Fruit fly (Drosophila melanogaster) whole organism, embryonic: ENCODE measurements around the gene foxo.

Experiments used
- Abd-B ChIP-seq: fragments of 200-800 bp; sonication (Bioruptor generic); optimal IDR thresholded peaks from 2 replicates; lab custom pipeline; 2018; ENCODE audit warnings: missing biosample characterization, mild to moderate bottlenecking, missing genetic modification characterization, moderate library complexity
- Atf-2 ChIP-seq: fragments of 200-800 bp; sonication (Bioruptor generic); optimal IDR thresholded peaks from 2 replicates; lab custom pipeline; 2016; ENCODE audit warnings: missing biosample characterization, missing genetic modification characterization
- Atf6 ChIP-seq: fragments of 200-800 bp; sonication (Bioruptor generic); IDR thresholded peaks from 2 replicates; pipeline ENCODE4 v1.3.6; 2022; ENCODE audit warnings: missing biosample characterization, missing genetic modification characterization
- CG10147 ChIP-seq: fragments of 200-800 bp; sonication (Bioruptor generic); optimal IDR thresholded peaks from 2 replicates; lab custom pipeline; 2019; ENCODE audit warnings: missing biosample characterization, mild to moderate bottlenecking, missing genetic modification characterization, moderate library complexity
- CG10654 ChIP-seq: fragments of 200-800 bp; sonication (Bioruptor generic); optimal IDR thresholded peaks from 2 replicates; lab custom pipeline; 2016; ENCODE audit warnings: missing biosample characterization, missing genetic modification characterization
- CG10979 ChIP-seq: fragments of 200-800 bp; sonication (Bioruptor generic); optimal IDR thresholded peaks from 2 replicates; lab custom pipeline; 2018; ENCODE audit warnings: missing biosample characterization, mild to moderate bottlenecking, missing genetic modification characterization, moderate library complexity
- CG12155 ChIP-seq: fragments of 200-800 bp; sonication (Bioruptor generic); optimal IDR thresholded peaks from 3 replicates; lab custom pipeline; 2016; ENCODE audit warnings: missing biosample characterization, missing genetic modification characterization
- CG12299 ChIP-seq: fragments of 200-800 bp; sonication (Bioruptor generic); optimal IDR thresholded peaks from 2 replicates; lab custom pipeline; 2018; ENCODE audit warnings: missing biosample characterization, mild to moderate bottlenecking, missing genetic modification characterization
- CG12391 ChIP-seq: fragments of 200-800 bp; sonication (Bioruptor generic); optimal IDR thresholded peaks from 3 replicates; lab custom pipeline; 2018; ENCODE audit warnings: missing biosample characterization, mild to moderate bottlenecking, missing genetic modification characterization, moderate library complexity
- CG13296 ChIP-seq: fragments of 200-800 bp; sonication (Bioruptor generic); optimal IDR thresholded peaks from 3 replicates; lab custom pipeline; 2018; ENCODE audit warnings: missing biosample characterization, mild to moderate bottlenecking, missing genetic modification characterization
- CG14050 ChIP-seq: fragments of 200-800 bp; sonication (Bioruptor generic); IDR thresholded peaks from 3 replicates; pipeline ENCODE4 v1.3.6; 2022; ENCODE audit warnings: missing biosample characterization, missing genetic modification characterization
- CG15269 ChIP-seq: fragments of 200-800 bp; sonication (Bioruptor generic); optimal IDR thresholded peaks from 2 replicates; lab custom pipeline; 2018; ENCODE audit warnings: missing biosample characterization, mild to moderate bottlenecking, missing genetic modification characterization, moderate library complexity
- CG1602 ChIP-seq: fragments of 200-800 bp; sonication (Bioruptor generic); optimal IDR thresholded peaks from 3 replicates; lab custom pipeline; 2016; ENCODE audit warnings: missing biosample characterization, missing genetic modification characterization
- CG17359 ChIP-seq: fragments of 200-800 bp; sonication (Bioruptor generic); optimal IDR thresholded peaks from 3 replicates; lab custom pipeline; 2018; ENCODE audit warnings: missing biosample characterization, mild to moderate bottlenecking, missing genetic modification characterization, moderate library complexity
- CG17802 ChIP-seq: fragments of 200-800 bp; sonication (Bioruptor generic); optimal IDR thresholded peaks from 2 replicates; lab custom pipeline; 2018; ENCODE audit warnings: missing biosample characterization, mild to moderate bottlenecking, missing genetic modification characterization, moderate library complexity
- CG18262 ChIP-seq: fragments of 200-800 bp; optimal IDR thresholded peaks from 3 replicates; lab custom pipeline; 2019; ENCODE audit warnings: missing biosample characterization, mild to moderate bottlenecking, missing genetic modification characterization, moderate library complexity
- CG18599 ChIP-seq: fragments of 200-800 bp; sonication (Bioruptor generic); optimal IDR thresholded peaks from 3 replicates; lab custom pipeline; 2017; ENCODE audit warnings: missing biosample characterization, missing genetic modification characterization, mild to moderate bottlenecking, moderate library complexity, missing genetic modification reagents
- CG2120 ChIP-seq: fragments of 200-800 bp; sonication (Bioruptor generic); optimal IDR thresholded peaks from 3 replicates; lab custom pipeline; 2016; ENCODE audit warnings: missing biosample characterization, missing genetic modification characterization
- CG2678 ChIP-seq: fragments of 200-800 bp; sonication (Bioruptor generic); optimal IDR thresholded peaks from 3 replicates; lab custom pipeline; 2019; ENCODE audit warnings: missing biosample characterization, mild to moderate bottlenecking, missing genetic modification characterization, moderate library complexity
- CG31388 ChIP-seq: fragments of 200-800 bp; sonication (Bioruptor generic); optimal IDR thresholded peaks from 2 replicates; lab custom pipeline; 2016; ENCODE audit warnings: missing biosample characterization, missing genetic modification characterization
- CG32532 ChIP-seq: fragments of 200-800 bp; sonication (Bioruptor generic); IDR thresholded peaks from 2 replicates; pipeline ENCODE4 v1.3.6; 2022; ENCODE audit warnings: missing biosample characterization, missing genetic modification characterization
- CG32767 ChIP-seq: fragments of 200-800 bp; sonication (Bioruptor generic); IDR thresholded peaks from 2 replicates; pipeline ENCODE4 v1.3.6; 2022; ENCODE audit warnings: missing biosample characterization, missing genetic modification characterization
- CG34224 ChIP-seq: fragments of 200-800 bp; sonication (Bioruptor generic); IDR thresholded peaks from 3 replicates; pipeline ENCODE4 v1.3.6; 2022; ENCODE audit warnings: missing biosample characterization, missing genetic modification characterization; ENCODE audit not compliant: partially characterized antibody
- CG3847 ChIP-seq: fragments of 200-800 bp; sonication (Bioruptor generic); IDR thresholded peaks from 2 replicates; pipeline ENCODE4 v1.3.6; 2022; ENCODE audit warnings: missing biosample characterization, missing genetic modification characterization
- CG8478 ChIP-seq: fragments of >200 bp; optimal IDR thresholded peaks from 2 replicates; lab custom pipeline; 2018
- CG9932 ChIP-seq: fragments of 200-800 bp; sonication (Bioruptor generic); IDR thresholded peaks from 2 replicates; pipeline ENCODE4 v1.3.6; 2022; ENCODE audit warnings: missing biosample characterization, missing genetic modification characterization
- CoRest ChIP-seq: fragments of 200-800 bp; sonication (Bioruptor generic); optimal IDR thresholded peaks from 3 replicates; lab custom pipeline; 2018; ENCODE audit warnings: missing biosample characterization, mild to moderate bottlenecking, missing genetic modification characterization, moderate library complexity
- Deaf1 ChIP-seq: fragments of 200-800 bp; optimal IDR thresholded peaks from 3 replicates; lab custom pipeline; 2019; ENCODE audit warnings: missing biosample characterization, mild to moderate bottlenecking, missing genetic modification characterization, moderate library complexity
- Doc2 ChIP-seq: fragments of 200-800 bp; sonication (Bioruptor generic); IDR thresholded peaks from 2 replicates; pipeline ENCODE4 v1.3.6; 2022; ENCODE audit warnings: missing biosample characterization, missing genetic modification characterization
- Elba2 ChIP-seq: fragments of 200-800 bp; sonication (Bioruptor generic); optimal IDR thresholded peaks from 3 replicates; lab custom pipeline; 2016; ENCODE audit warnings: missing biosample characterization, missing genetic modification characterization
- Fer3 ChIP-seq: fragments of 200-800 bp; sonication (Bioruptor generic); optimal IDR thresholded peaks from 2 replicates; lab custom pipeline; 2018; ENCODE audit warnings: missing biosample characterization, mild to moderate bottlenecking, missing genetic modification characterization, moderate library complexity
- Hey ChIP-seq: fragments of 200-800 bp; sonication (Bioruptor generic); optimal IDR thresholded peaks from 3 replicates; lab custom pipeline; 2018; ENCODE audit warnings: missing biosample characterization, mild to moderate bottlenecking, missing genetic modification characterization
- PHDP ChIP-seq: fragments of 200-800 bp; sonication (Bioruptor generic); optimal IDR thresholded peaks from 3 replicates; lab custom pipeline; 2018; ENCODE audit warnings: missing biosample characterization, mild to moderate bottlenecking, missing genetic modification characterization, moderate library complexity
- Trl ChIP-seq, 3 experiments: fragments of >200 bp in 2 of 3; fragments of 200-800 bp in 1 of 3; sonication (Bioruptor generic) in 1 of 3; optimal IDR thresholded peaks; 2 replicates in 1 of 3; 3 replicates in 2 of 3; lab custom pipeline; 2016 to 2017; ENCODE audit warnings: missing biosample characterization in 1 of 3, missing genetic modification characterization in 1 of 3
- Xbp1 ChIP-seq: fragments of 200-800 bp; sonication (Bioruptor generic); optimal IDR thresholded peaks from 3 replicates; lab custom pipeline; 2016; ENCODE audit warnings: missing biosample characterization, mild to moderate bottlenecking, missing genetic modification characterization
- ac ChIP-seq: fragments of 200-800 bp; sonication (Bioruptor generic); optimal IDR thresholded peaks from 3 replicates; lab custom pipeline; 2017; ENCODE audit warnings: missing biosample characterization, mild to moderate bottlenecking, missing genetic modification characterization
- cato ChIP-seq: fragments of 200-800 bp; sonication (Bioruptor generic); optimal IDR thresholded peaks from 2 replicates; lab custom pipeline; 2016; ENCODE audit warnings: missing biosample characterization, missing genetic modification characterization, borderline replicate concordance
- gcm2 ChIP-seq: fragments of 200-800 bp; sonication (Bioruptor generic); optimal IDR thresholded peaks from 2 replicates; lab custom pipeline; 2016; ENCODE audit warnings: missing biosample characterization, missing genetic modification characterization
- gem ChIP-seq: fragments of 200-800 bp; sonication (Bioruptor generic); optimal IDR thresholded peaks from 2 replicates; lab custom pipeline; 2019; ENCODE audit warnings: missing biosample characterization, mild to moderate bottlenecking, missing genetic modification characterization, moderate library complexity
- gsb-n ChIP-seq: fragments of 200-800 bp; sonication (Bioruptor generic); optimal IDR thresholded peaks from 3 replicates; lab custom pipeline; 2018; ENCODE audit warnings: missing biosample characterization, mild to moderate bottlenecking, missing genetic modification characterization
- hb ChIP-seq: fragments of 200-800 bp; sonication (Bioruptor generic); IDR thresholded peaks from 3 replicates; pipeline ENCODE4 v1.3.6; 2022; ENCODE audit warnings: missing biosample characterization, missing genetic modification characterization; ENCODE audit not compliant: partially characterized antibody
- otp ChIP-seq: fragments of 200-800 bp; sonication (Bioruptor generic); IDR thresholded peaks from 3 replicates; pipeline ENCODE4, ENCODE4 v1.3.6; 2022; ENCODE audit warnings: missing biosample characterization, missing genetic modification characterization
- phol ChIP-seq: fragments of 200-800 bp; sonication (Bioruptor generic); optimal IDR thresholded peaks from 3 replicates; lab custom pipeline; 2018; ENCODE audit warnings: missing biosample characterization, mild to moderate bottlenecking, missing genetic modification characterization, moderate library complexity
- prd ChIP-seq, 3 experiments: fragments of >200 bp in 2 of 3; fragments of 200-800 bp in 1 of 3; sonication (Bioruptor generic) in 1 of 3; optimal IDR thresholded peaks in 2 of 3; IDR thresholded peaks in 1 of 3; 2 replicates in 2 of 3; 3 replicates in 1 of 3; pipeline versions ENCODE4 v1.3.6 to Lab custom; 2017 to 2022; ENCODE audit warnings: missing biosample characterization in 1 of 3, missing genetic modification characterization in 1 of 3
- slbo ChIP-seq: fragments of 200-800 bp; sonication (Bioruptor generic); IDR thresholded peaks from 2 replicates; pipeline ENCODE4 v1.3.6; 2022; ENCODE audit warnings: missing biosample characterization, missing genetic modification characterization
- sqz ChIP-seq: fragments of 200-800 bp; sonication (Bioruptor generic); optimal IDR thresholded peaks from 3 replicates; lab custom pipeline; 2018; ENCODE audit warnings: missing biosample characterization, mild to moderate bottlenecking, missing genetic modification characterization
- tx ChIP-seq: fragments of 200-800 bp; sonication (Bioruptor generic); optimal IDR thresholded peaks from 2 replicates; lab custom pipeline; 2016; ENCODE audit warnings: missing biosample characterization, missing genetic modification characterization
- zen ChIP-seq: fragments of 200-800 bp; sonication (Bioruptor generic); optimal IDR thresholded peaks from 3 replicates; lab custom pipeline; 2018; ENCODE audit warnings: missing biosample characterization, mild to moderate bottlenecking, missing genetic modification characterization, moderate library complexity
- zfh1 ChIP-seq: fragments of 200-800 bp; sonication (Bioruptor generic); IDR thresholded peaks from 3 replicates; pipeline ENCODE4 v1.3.6; 2022; ENCODE audit warnings: missing biosample characterization, missing genetic modification characterization

foxo gene

dm6 chr3R:14041036-14041435 lies 15.7 kb upstream of the foxo start (continued):
- TF ChIP-seq PHDP (tag; lab: Kevin White, UChicago) (peak; percentile 28), ac (GFP tag; lab: Kevin White, UChicago) (peak; percentile 14), CG9932 (0 out of 2 replicates have a peak, but pooled peaks have one; percentile 30), Atf6 (GFP tag; lab: Robert Waterston, UW) (peak; percentile 38; the same call in 1 of the 2 replicates), Xbp1 (GFP tag; lab: Kevin White, UChicago) (peak; percentile 45), gsb-n (tag; lab: Kevin White, UChicago) (peak; percentile 24), Elba2 (GFP tag; lab: Kevin White, UChicago) (peak; percentile 20), tx (GFP tag; lab: Kevin White, UChicago) (no peak), otp (GFP tag; lab: Robert Waterston, UW) (no peak), Deaf1 (tag; lab: Kevin White, UChicago) (no peak), Hey (no peak), Doc2 (GFP tag; lab: Robert Waterston, UW) (no peak), CG3847 (GFP tag; lab: Robert Waterston, UW) (no peak), CG8478 (lab: Kevin White, UChicago) (no peak), CG12155 (GFP tag; lab: Kevin White, UChicago) (peak; percentile 0), CG2120 (peak; percentile 28), CG32767 (GFP tag; lab: Robert Waterston, UW) (no peak), Trl (optimal IDR thresholded peaks at IDR 0.05; lab: Kevin White, UChicago) (no peak), Trl (GFP tag; optimal IDR thresholded peaks at IDR 0.05; lab: Kevin White, UChicago) (no peak), slbo (peak; percentile 60), CG34224 (GFP tag; lab: Robert Waterston, UW) (no peak), zen (tag; lab: Kevin White, UChicago) (peak; percentile 15), sqz (no peak), CG12391 (tag; lab: Kevin White, UChicago) (peak; percentile 51), CG18262 (tag; lab: Kevin White, UChicago) (peak; percentile 12), CG32532 (peak; percentile 49), CG14050 (no peak), zfh1 (GFP tag; lab: Robert Waterston, UW) (peak; percentile 62; the same call in 2 of the 3 replicates), prd (optimal IDR thresholded peaks at IDR 0.05; lab: Kevin White, UChicago) (no peak), prd (GFP tag; IDR thresholded peaks at IDR 0.05; lab: Robert Waterston, UW) (peak; percentile 72; the same call in 2 of the 3 replicates), Abd-B (GFP tag; lab: Kevin White, UChicago) (peak; percentile 30), CoRest (tag; lab: Kevin White, UChicago) (peak; percentile 39)
- TF ChIP-seq, all 482 proteins: peak for 77

DNA sequence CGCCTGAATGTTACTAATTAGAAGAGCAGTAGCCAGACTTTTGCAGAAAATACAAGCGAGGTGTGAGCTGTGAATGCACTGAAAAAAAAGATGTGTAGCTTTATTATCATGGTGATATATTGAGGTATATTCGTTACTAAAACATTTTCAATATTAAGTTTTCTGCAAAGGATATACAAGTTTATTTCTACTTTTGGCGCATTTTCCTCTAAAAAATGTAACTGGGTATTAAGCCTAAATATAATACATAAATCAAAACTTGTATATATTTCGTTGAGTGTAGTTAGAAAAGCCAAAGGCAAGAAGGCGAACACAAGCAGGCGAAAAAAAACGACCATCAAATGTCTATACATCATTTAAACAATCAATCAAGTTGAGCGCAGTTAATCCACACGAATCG lies 15.1 kb upstream of the foxo start:
- TF ChIP-seq otp (GFP tag; lab: Robert Waterston, UW) = no peak
- no peak for TF ChIP-seq slbo
- peak; percentile 26 for TF ChIP-seq CG10147 (GFP tag; lab: Kevin White, UChicago)
- peak; percentile 15 for TF ChIP-seq CG15269 (tag; lab: Kevin White, UChicago)
- no peak for TF ChIP-seq cato (GFP tag; lab: Kevin White, UChicago)
- TF ChIP-seq phol (tag; lab: Kevin White, UChicago) = peak; percentile 50
- TF ChIP-seq gcm2 (GFP tag; lab: Kevin White, UChicago) = no peak
- peak; percentile 9 for TF ChIP-seq CG10654 (GFP tag; lab: Kevin White, UChicago)
- peak; percentile 17 for TF ChIP-seq CG17802 (tag; lab: Kevin White, UChicago)
- no peak for TF ChIP-seq CG12299 (tag; lab: Kevin White, UChicago)
- peak; percentile 42 for TF ChIP-seq CG17359 (tag; lab: Kevin White, UChicago)
- TF ChIP-seq CG2678 = peak; percentile 53
- TF ChIP-seq CG18599 = peak; percentile 43
- TF ChIP-seq Atf-2 = no peak
- TF ChIP-seq CG31388 (GFP tag; lab: Kevin White, UChicago) = no peak
- TF ChIP-seq CG10979 (tag; lab: Kevin White, UChicago) = peak; percentile 39
- peak; percentile 44 for TF ChIP-seq Fer3 (tag; lab: Kevin White, UChicago)
- TF ChIP-seq CG13296 (GFP tag; lab: Kevin White, UChicago) = peak; percentile 4
- TF ChIP-seq CG1602 = no peak
- TF ChIP-seq gem (tag; lab: Kevin White, UChicago) = peak; percentile 36
- TF ChIP-seq hb (GFP tag; lab: Robert Waterston, UW) = no peak
